1 fruit fly cellular context compared by ENCODE assay signal in the genomic region with DNA sequence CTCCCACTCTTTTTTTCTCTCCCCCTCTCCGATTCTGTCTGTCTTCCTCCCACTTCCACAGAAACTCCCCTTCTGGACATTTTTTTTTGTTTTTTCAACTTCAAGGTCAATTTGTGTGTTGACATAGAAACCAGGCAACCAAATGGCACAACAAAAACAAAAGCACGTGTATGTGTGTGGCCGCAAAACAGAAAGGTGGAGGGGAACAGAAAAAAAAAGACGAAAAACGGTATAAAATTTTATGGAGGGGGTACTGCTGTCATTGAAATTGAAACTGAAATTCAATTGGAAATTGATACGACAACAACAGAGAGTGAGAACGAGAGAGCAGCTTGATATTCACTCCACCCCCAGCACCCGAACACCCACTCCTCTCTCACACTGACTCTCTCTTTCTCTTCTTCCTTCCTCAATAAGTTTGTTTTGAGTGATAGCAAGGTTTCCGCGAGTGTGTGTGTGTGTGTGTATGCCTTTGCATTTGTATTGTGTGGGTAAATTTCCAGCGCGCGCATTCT.
TF ChIP-seq lines count a peak whose summit lies in the region.

No protein-coding gene starts in this region.

TF ChIP-seq in whole organism, embryonic, 481 proteins besides CTCF, POLR2A, EP300 and RAD21 (continued from another document and continues in another):
- TF ChIP-seq CG4820 (GFP tag; optimal IDR thresholded peaks at IDR 0.05; lab: Kevin White, UChicago), result no peak
- no peak for TF ChIP-seq CG4404 (GFP tag; IDR thresholded peaks at IDR 0.05; lab: Robert Waterston, UW)
- no peak for TF ChIP-seq klu (GFP tag; IDR thresholded peaks at IDR 0.05; lab: Robert Waterston, UW)
- TF ChIP-seq Opbp (GFP tag; IDR thresholded peaks at IDR 0.05; lab: Robert Waterston, UW; ENCODE audit: partially characterized antibody), result no peak
- no peak for TF ChIP-seq sc (optimal IDR thresholded peaks at IDR 0.05; lab: Kevin White, UChicago)
- no peak for TF ChIP-seq sc (GFP tag; optimal IDR thresholded peaks at IDR 0.05; lab: Kevin White, UChicago)
- TF ChIP-seq so (GFP tag; IDR thresholded peaks at IDR 0.05; lab: Robert Waterston, UW), result peak; percentile 53; the same call in 1 of the 3 replicates
- no peak for TF ChIP-seq odd (GFP tag; optimal IDR thresholded peaks at IDR 0.05; lab: Kevin White, UChicago)
- TF ChIP-seq Hr78 (GFP tag; optimal IDR thresholded peaks at IDR 0.05; lab: Kevin White, UChicago), result no peak
- TF ChIP-seq CG15601 (tag; optimal IDR thresholded peaks at IDR 0.05; lab: Kevin White, UChicago), result peak; percentile 99
- TF ChIP-seq dmrt11E (tag; optimal IDR thresholded peaks at IDR 0.05; lab: Kevin White, UChicago), result no peak
- no peak for TF ChIP-seq CG11398 (GFP tag; optimal IDR thresholded peaks at IDR 0.05; lab: Kevin White, UChicago)
- no peak for TF ChIP-seq CG16813 (GFP tag; IDR thresholded peaks at IDR 0.05; lab: Robert Waterston, UW; ENCODE audit: partially characterized antibody)
- no peak for TF ChIP-seq repo (GFP tag; optimal IDR thresholded peaks at IDR 0.05; lab: Kevin White, UChicago)
- no peak for TF ChIP-seq Scr (GFP tag; IDR thresholded peaks at IDR 0.05; lab: Robert Waterston, UW; ENCODE audit: partially characterized antibody)
- TF ChIP-seq ttk (GFP tag; IDR thresholded peaks at IDR 0.05; lab: Robert Waterston, UW), result no peak
- TF ChIP-seq Hand (GFP tag; optimal IDR thresholded peaks at IDR 0.05; lab: Kevin White, UChicago), result no peak
- TF ChIP-seq ci (GFP tag; IDR thresholded peaks at IDR 0.05; lab: Robert Waterston, UW), result no peak
- no peak for TF ChIP-seq al (GFP tag; IDR thresholded peaks at IDR 0.05; lab: Robert Waterston, UW)
- TF ChIP-seq p53 (GFP tag; optimal IDR thresholded peaks at IDR 0.05; lab: Kevin White, UChicago), result no peak
- TF ChIP-seq CG6683 (GFP tag; optimal IDR thresholded peaks at IDR 0.05; lab: Kevin White, UChicago), result no peak
- TF ChIP-seq CG13287 (GFP tag; IDR thresholded peaks at IDR 0.05; lab: Robert Waterston, UW; ENCODE audit: partially characterized antibody), result peak; percentile 14; the same call in 1 of the 2 replicates
- peak; percentile 11 for TF ChIP-seq HLHmδ (GFP tag; optimal IDR thresholded peaks at IDR 0.05; lab: Kevin White, UChicago)
- TF ChIP-seq Dad (GFP tag; optimal IDR thresholded peaks at IDR 0.05; lab: Kevin White, UChicago), result no peak
- no peak for TF ChIP-seq Nf-YB (GFP tag; optimal IDR thresholded peaks at IDR 0.05; lab: Kevin White, UChicago)
- TF ChIP-seq Dek (tag; optimal IDR thresholded peaks at IDR 0.05; lab: Kevin White, UChicago), result no peak
- no peak for TF ChIP-seq CG14710 (tag; optimal IDR thresholded peaks at IDR 0.05; lab: Kevin White, UChicago)
- peak; percentile 29 for TF ChIP-seq mirr (GFP tag; optimal IDR thresholded peaks at IDR 0.05; lab: Kevin White, UChicago)
- TF ChIP-seq prd (optimal IDR thresholded peaks at IDR 0.05; lab: Kevin White, UChicago), result no peak
- no peak for TF ChIP-seq prd (GFP tag; IDR thresholded peaks at IDR 0.05; lab: Robert Waterston, UW)
- peak; percentile 8; the same call in 1 of the 2 replicates for TF ChIP-seq Bgb (GFP tag; IDR thresholded peaks at IDR 0.05; lab: Robert Waterston, UW; ENCODE audit: partially characterized antibody)
- no peak for TF ChIP-seq gcm (GFP tag; optimal IDR thresholded peaks at IDR 0.05; lab: Kevin White, UChicago)
- no peak for TF ChIP-seq CG7745 (tag; optimal IDR thresholded peaks at IDR 0.05; lab: Kevin White, UChicago)
- no peak for TF ChIP-seq CG16815 (GFP tag; optimal IDR thresholded peaks at IDR 0.05; lab: Kevin White, UChicago)
- TF ChIP-seq wor (GFP tag; IDR thresholded peaks at IDR 0.05; lab: Robert Waterston, UW), result no peak
- peak; percentile 55 for TF ChIP-seq Med (GFP tag; lab: Kevin White, UChicago)
- no peak for TF ChIP-seq crc (GFP tag; optimal IDR thresholded peaks at IDR 0.05; lab: Kevin White, UChicago)
- TF ChIP-seq Hr51 (GFP tag; optimal IDR thresholded peaks at IDR 0.05; lab: Kevin White, UChicago), result no peak
- no peak for TF ChIP-seq jigr1 (GFP tag; IDR thresholded peaks at IDR 0.05; lab: Robert Waterston, UW)
- no peak for TF ChIP-seq ssp (GFP tag; IDR thresholded peaks at IDR 0.05; lab: Robert Waterston, UW)
- TF ChIP-seq CG17385 (GFP tag; optimal IDR thresholded peaks at IDR 0.05; lab: Kevin White, UChicago), result peak; percentile 55
- no peak for TF ChIP-seq Sox100B (GFP tag; optimal IDR thresholded peaks at IDR 0.05; lab: Kevin White, UChicago)
- TF ChIP-seq fu2 (GFP tag; optimal IDR thresholded peaks at IDR 0.05; lab: Kevin White, UChicago), result no peak
- TF ChIP-seq sd (tag; optimal IDR thresholded peaks at IDR 0.05; lab: Kevin White, UChicago), result peak; percentile 35
- TF ChIP-seq CG11456 (GFP tag; IDR thresholded peaks at IDR 0.05; lab: Robert Waterston, UW), result no peak
- no peak for TF ChIP-seq vfl (GFP tag; optimal IDR thresholded peaks at IDR 0.05; lab: Kevin White, UChicago)
- peak; percentile 4 for TF ChIP-seq CG12769 (tag; optimal IDR thresholded peaks at IDR 0.05; lab: Kevin White, UChicago)
- TF ChIP-seq sob (GFP tag; IDR thresholded peaks at IDR 0.05; lab: Robert Waterston, UW), result no peak
- peak; percentile 2 for TF ChIP-seq exex (tag; optimal IDR thresholded peaks at IDR 0.05; lab: Kevin White, UChicago)
- no peak for TF ChIP-seq CG18011 (GFP tag; optimal IDR thresholded peaks at IDR 0.05; lab: Kevin White, UChicago)
- peak in 1 of 3 experiments; percentile 24 for TF ChIP-seq lola (GFP tag; optimal IDR thresholded peaks at IDR 0.05; lab: Kevin White, UChicago)
- no peak for TF ChIP-seq tll (GFP tag; optimal IDR thresholded peaks at IDR 0.05; lab: Kevin White, UChicago)
- TF ChIP-seq cwo (GFP tag; optimal IDR thresholded peaks at IDR 0.05; lab: Kevin White, UChicago), result peak; percentile 70
- TF ChIP-seq CG17912 (GFP tag; optimal IDR thresholded peaks at IDR 0.05; lab: Kevin White, UChicago), result no peak
- TF ChIP-seq crol (GFP tag; IDR thresholded peaks at IDR 0.05; lab: Robert Waterston, UW), result peak; percentile 37; the same call in 1 of the 2 replicates
- TF ChIP-seq ken (GFP tag; IDR thresholded peaks at IDR 0.05; lab: Robert Waterston, UW), result no peak
- TF ChIP-seq CG8290 (GFP tag; optimal IDR thresholded peaks at IDR 0.05; lab: Kevin White, UChicago), result no peak
- peak in 1 of 2 experiments; percentile 25 for TF ChIP-seq CG8290 (tag; optimal IDR thresholded peaks at IDR 0.05; lab: Kevin White, UChicago)
- no peak for TF ChIP-seq Dip3 (GFP tag; optimal IDR thresholded peaks at IDR 0.05; lab: Kevin White, UChicago)
- no peak for TF ChIP-seq Rfx (GFP tag; IDR thresholded peaks at IDR 0.05; lab: Robert Waterston, UW)
- TF ChIP-seq CG15011 (GFP tag; optimal IDR thresholded peaks at IDR 0.05; lab: Kevin White, UChicago), result no peak
- TF ChIP-seq tgo (GFP tag; IDR thresholded peaks at IDR 0.05; lab: Robert Waterston, UW), result no peak
- TF ChIP-seq CG17186 (GFP tag; optimal IDR thresholded peaks at IDR 0.05; lab: Kevin White, UChicago), result no peak
- TF ChIP-seq row (GFP tag; IDR thresholded peaks at IDR 0.05; lab: Robert Waterston, UW), result peak; percentile 12; the same call in 1 of the 3 replicates
- no peak for TF ChIP-seq BtbVII (GFP tag; optimal IDR thresholded peaks at IDR 0.05; lab: Kevin White, UChicago)
- TF ChIP-seq jumu (GFP tag; optimal IDR thresholded peaks at IDR 0.05; lab: Kevin White, UChicago), result no peak
- TF ChIP-seq luna (GFP tag; optimal IDR thresholded peaks at IDR 0.05; lab: Kevin White, UChicago), result no peak
- no peak for TF ChIP-seq Doc2 (GFP tag; IDR thresholded peaks at IDR 0.05; lab: Robert Waterston, UW)
- no peak for TF ChIP-seq CG32767 (GFP tag; IDR thresholded peaks at IDR 0.05; lab: Robert Waterston, UW)
- TF ChIP-seq tx (GFP tag; optimal IDR thresholded peaks at IDR 0.05; lab: Kevin White, UChicago), result no peak
- no peak for TF ChIP-seq B-H1 (GFP tag; IDR thresholded peaks at IDR 0.05; lab: Robert Waterston, UW)
- no peak for TF ChIP-seq zen2 (GFP tag; IDR thresholded peaks at IDR 0.05; lab: Robert Waterston, UW; ENCODE audit: partially characterized antibody)
- peak; percentile 88 for TF ChIP-seq ftz-f1 (GFP tag; optimal IDR thresholded peaks at IDR 0.05; lab: Kevin White, UChicago)
- peak; percentile 39 for TF ChIP-seq CG11696 (GFP tag; IDR thresholded peaks at IDR 0.05; lab: Robert Waterston, UW)
- TF ChIP-seq pros (GFP tag; optimal IDR thresholded peaks at IDR 0.05; lab: Kevin White, UChicago), result peak; percentile 30
- TF ChIP-seq lab (GFP tag; optimal IDR thresholded peaks at IDR 0.05; lab: Kevin White, UChicago), result peak; percentile 6
- TF ChIP-seq CG12219 (GFP tag; optimal IDR thresholded peaks at IDR 0.05; lab: Kevin White, UChicago), result no peak
- no peak for TF ChIP-seq MTF-1 (GFP tag; optimal IDR thresholded peaks at IDR 0.05; lab: Kevin White, UChicago; ENCODE audit: borderline replicate concordance)
- TF ChIP-seq CG15479 (GFP tag; optimal IDR thresholded peaks at IDR 0.05; lab: Kevin White, UChicago), result no peak
- TF ChIP-seq Fer1 (GFP tag; optimal IDR thresholded peaks at IDR 0.05; lab: Kevin White, UChicago), result peak; percentile 30
- TF ChIP-seq kni (GFP tag; optimal IDR thresholded peaks at IDR 0.05; lab: Kevin White, UChicago), result peak; percentile 53
- TF ChIP-seq CG17802 (tag; optimal IDR thresholded peaks at IDR 0.05; lab: Kevin White, UChicago), result no peak
- TF ChIP-seq CG3995 (GFP tag; optimal IDR thresholded peaks at IDR 0.05; lab: Kevin White, UChicago), result no peak
- no peak for TF ChIP-seq CG7556 (GFP tag; optimal IDR thresholded peaks at IDR 0.05; lab: Kevin White, UChicago)
- no peak for TF ChIP-seq Antp (GFP tag; optimal IDR thresholded peaks at IDR 0.05; lab: Kevin White, UChicago)
- no peak for TF ChIP-seq CG32772 (GFP tag; IDR thresholded peaks at IDR 0.05; lab: Robert Waterston, UW)
- no peak for TF ChIP-seq CG10654 (GFP tag; optimal IDR thresholded peaks at IDR 0.05; lab: Kevin White, UChicago)
- TF ChIP-seq Dfd (GFP tag; optimal IDR thresholded peaks at IDR 0.05; lab: Kevin White, UChicago), result no peak
- no peak for TF ChIP-seq Drgx (GFP tag; IDR thresholded peaks at IDR 0.05; lab: Robert Waterston, UW)
- no peak for TF ChIP-seq CG18764 (GFP tag; optimal IDR thresholded peaks at IDR 0.05; lab: Kevin White, UChicago)
- TF ChIP-seq CG8281 (tag; optimal IDR thresholded peaks at IDR 0.05; lab: Kevin White, UChicago), result no peak
- TF ChIP-seq CG12104 (GFP tag; optimal IDR thresholded peaks at IDR 0.05; lab: Kevin White, UChicago), result no peak
- no peak for TF ChIP-seq fd102C (GFP tag; optimal IDR thresholded peaks at IDR 0.05; lab: Kevin White, UChicago)
- TF ChIP-seq CG13894 (tag; optimal IDR thresholded peaks at IDR 0.05; lab: Kevin White, UChicago), result no peak
- TF ChIP-seq CkIIα-i1 (GFP tag; IDR thresholded peaks at IDR 0.05; lab: Robert Waterston, UW), result no peak
- no peak for TF ChIP-seq crp (GFP tag; optimal IDR thresholded peaks at IDR 0.05; lab: Kevin White, UChicago)
- no peak for TF ChIP-seq ranshi (GFP tag; IDR thresholded peaks at IDR 0.05; lab: Robert Waterston, UW)
- TF ChIP-seq z (GFP tag; IDR thresholded peaks at IDR 0.05; lab: Robert Waterston, UW), result peak; percentile 65; the same call in 1 of the 3 replicates
- peak; percentile 3 for TF ChIP-seq CG18599 (GFP tag; optimal IDR thresholded peaks at IDR 0.05; lab: Kevin White, UChicago)
- no peak for TF ChIP-seq CoRest (tag; optimal IDR thresholded peaks at IDR 0.05; lab: Kevin White, UChicago)
- no peak for TF ChIP-seq CG1024 (GFP tag; IDR thresholded peaks at IDR 0.05; lab: Robert Waterston, UW)
- no peak for TF ChIP-seq Atf3 (GFP tag; optimal IDR thresholded peaks at IDR 0.05; lab: Kevin White, UChicago)
- TF ChIP-seq Atf-2 (GFP tag; optimal IDR thresholded peaks at IDR 0.05; lab: Kevin White, UChicago), result no peak
- TF ChIP-seq CG43689 (GFP tag; IDR thresholded peaks at IDR 0.05; lab: Robert Waterston, UW), result no peak
- no peak for TF ChIP-seq trh (GFP tag; optimal IDR thresholded peaks at IDR 0.05; lab: Kevin White, UChicago)
- TF ChIP-seq tap (tag; optimal IDR thresholded peaks at IDR 0.05; lab: Kevin White, UChicago), result no peak
- peak; percentile 23 for TF ChIP-seq CG6765 (GFP tag; optimal IDR thresholded peaks at IDR 0.05; lab: Kevin White, UChicago)
- peak; percentile 81 for TF ChIP-seq cg (GFP tag; optimal IDR thresholded peaks at IDR 0.05; lab: Kevin White, UChicago)
- no peak for TF ChIP-seq CG14050 (GFP tag; IDR thresholded peaks at IDR 0.05; lab: Robert Waterston, UW)
- no peak for TF ChIP-seq CG31441 (GFP tag; IDR thresholded peaks at IDR 0.05; lab: Robert Waterston, UW)
- TF ChIP-seq Oli (tag; optimal IDR thresholded peaks at IDR 0.05; lab: Kevin White, UChicago), result no peak
- no peak for TF ChIP-seq HmgZ (tag; optimal IDR thresholded peaks at IDR 0.05; lab: Kevin White, UChicago)
- no peak for TF ChIP-seq cas (GFP tag; IDR thresholded peaks at IDR 0.05; lab: Robert Waterston, UW)
- TF ChIP-seq CG5953 (GFP tag; IDR thresholded peaks at IDR 0.05; lab: Robert Waterston, UW), result no peak
- no peak for TF ChIP-seq twi (tag; optimal IDR thresholded peaks at IDR 0.05; lab: Kevin White, UChicago)
- TF ChIP-seq Jarid2 (GFP tag; optimal IDR thresholded peaks at IDR 0.05; lab: Kevin White, UChicago), result no peak
- TF ChIP-seq amos (GFP tag; IDR thresholded peaks at IDR 0.05; lab: Robert Waterston, UW; ENCODE audit: partially characterized antibody), result no peak
- TF ChIP-seq slbo (GFP tag; IDR thresholded peaks at IDR 0.05; lab: Robert Waterston, UW), result no peak
- TF ChIP-seq abd-A (tag; optimal IDR thresholded peaks at IDR 0.05; lab: Kevin White, UChicago), result peak; percentile 24
- peak; percentile 71 for TF ChIP-seq sqz (GFP tag; optimal IDR thresholded peaks at IDR 0.05; lab: Kevin White, UChicago)
- peak; percentile 30 for TF ChIP-seq ERR (GFP tag; optimal IDR thresholded peaks at IDR 0.05; lab: Kevin White, UChicago)
- no peak for TF ChIP-seq cato (GFP tag; optimal IDR thresholded peaks at IDR 0.05; lab: Kevin White, UChicago; ENCODE audit: borderline replicate concordance)
- no peak for TF ChIP-seq CG3838 (GFP tag; optimal IDR thresholded peaks at IDR 0.05; lab: Kevin White, UChicago)
- no peak for TF ChIP-seq Side (GFP tag; optimal IDR thresholded peaks at IDR 0.05; lab: Kevin White, UChicago)
- no peak for TF ChIP-seq yki (optimal IDR thresholded peaks at IDR 0.05; lab: Kevin White, UChicago)
- TF ChIP-seq CG1233 (GFP tag; optimal IDR thresholded peaks at IDR 0.05; lab: Kevin White, UChicago), result no peak
- TF ChIP-seq CG6854 (GFP tag; optimal IDR thresholded peaks at IDR 0.05; lab: Kevin White, UChicago), result no peak
- no peak for TF ChIP-seq CG2889 (GFP tag; IDR thresholded peaks at IDR 0.05; lab: Robert Waterston, UW)
- no peak for TF ChIP-seq CG15696 (tag; optimal IDR thresholded peaks at IDR 0.05; lab: Kevin White, UChicago)
- TF ChIP-seq aop (GFP tag; IDR thresholded peaks at IDR 0.05; lab: Robert Waterston, UW), result no peak
- no peak for TF ChIP-seq Gsc (GFP tag; IDR thresholded peaks at IDR 0.05; lab: Robert Waterston, UW)
